Worm (Caenorhabditis elegans) whole organism, young adult: ENCODE measurements around the gene F36A4.4.

Source experiments
- B0019.2 ChIP-seq: fragments of 200-800 bp; sonication (Bioruptor generic); conservative IDR thresholded peaks from 2 replicates; pipeline ENCODE4 v1.3.6; 2022; ENCODE audit warnings: missing genetic modification reagents, missing genetic modification characterization, missing compliant biosample characterization
- B0035.1 ChIP-seq: sonication (generic microtip); optimal IDR thresholded peaks from 2 replicates; lab custom pipeline; 2016; ENCODE audit warnings: missing genetic modification characterization, mild to moderate bottlenecking, missing compliant biosample characterization, missing genotype, missing genetic modification reagents
- B0336.3 ChIP-seq: fragments of 200-800 bp; sonication (Bioruptor generic); IDR thresholded peaks from 2 replicates; pipeline ENCODE4 v1.3.6; 2022; ENCODE audit warnings: missing genetic modification characterization, missing compliant biosample characterization
- D2030.7 ChIP-seq: fragments of 200-800 bp; sonication (Bioruptor generic); IDR thresholded peaks from 2 replicates; pipeline ENCODE4 v1.3.6; 2022; ENCODE audit warnings: missing genetic modification reagents, missing genetic modification characterization, missing compliant biosample characterization
- F22D6.2 ChIP-seq: sonication (generic microtip); optimal IDR thresholded peaks from 2 replicates; lab custom pipeline; 2016; ENCODE audit warnings: mild to moderate bottlenecking, missing genetic modification characterization, missing compliant biosample characterization
- F33H1.4 ChIP-seq: fragments of 200-800 bp; sonication (Bioruptor generic); IDR thresholded peaks from 2 replicates; pipeline ENCODE4 v1.3.6; 2022; ENCODE audit warnings: missing genetic modification reagents, missing genetic modification characterization, missing compliant biosample characterization
- F49E8.2 ChIP-seq: sonication (generic microtip); optimal IDR thresholded peaks from 3 replicates; lab custom pipeline; 2017; ENCODE audit warnings: missing genetic modification characterization, mild to moderate bottlenecking, missing compliant biosample characterization, antibody characterized with exemption, moderate library complexity; ENCODE audit not compliant: insufficient read depth
- K12H6.12 ChIP-seq: fragments of 200-800 bp; sonication (Bioruptor generic); optimal IDR thresholded peaks from 2 replicates; lab custom pipeline; 2018; ENCODE audit warnings: mild to moderate bottlenecking, missing genetic modification characterization, missing compliant biosample characterization
- Y95B8A.8 ChIP-seq: fragments of 200-800 bp; sonication (Bioruptor generic); IDR thresholded peaks from 2 replicates; pipeline ENCODE4 v1.3.6; 2022; ENCODE audit warnings: missing genetic modification reagents, missing genetic modification characterization, missing compliant biosample characterization
- ZK185.1 ChIP-seq: sonication (generic microtip); optimal IDR thresholded peaks from 2 replicates; lab custom pipeline; 2016; ENCODE audit warnings: mild to moderate bottlenecking, missing genetic modification characterization, missing compliant biosample characterization; ENCODE audit not compliant: poor library complexity, severe bottlenecking
- aptf-2 ChIP-seq: fragments of 200-800 bp; sonication (Bioruptor generic); conservative IDR thresholded peaks from 2 replicates; pipeline ENCODE4 v1.3.6; 2022; ENCODE audit warnings: missing genetic modification reagents, missing genetic modification characterization, missing compliant biosample characterization
- aptf-3 ChIP-seq: fragments of 200-800 bp; sonication (Bioruptor generic); IDR thresholded peaks from 2 replicates; pipeline ENCODE4 v1.3.6; 2022; ENCODE audit warnings: missing genetic modification characterization, missing compliant biosample characterization
- attf-5 ChIP-seq: fragments of 200-800 bp; sonication (Bioruptor generic); optimal IDR thresholded peaks from 2 replicates; lab custom pipeline; 2018; ENCODE audit warnings: mild to moderate bottlenecking, missing genetic modification characterization, missing compliant biosample characterization
- bed-2 ChIP-seq: fragments of 200-800 bp; sonication (Bioruptor generic); IDR thresholded peaks from 2 replicates; pipeline ENCODE4 v1.3.6; 2022; ENCODE audit warnings: missing genetic modification reagents, missing genetic modification characterization, missing compliant biosample characterization
- ccch-3 ChIP-seq: fragments of 200-800 bp; sonication (Bioruptor generic); optimal IDR thresholded peaks from 2 replicates; lab custom pipeline; 2018; ENCODE audit warnings: mild to moderate bottlenecking, missing genetic modification characterization, missing compliant biosample characterization
- cebp-2 ChIP-seq: fragments of 200-800 bp; sonication (Bioruptor generic); IDR thresholded peaks from 2 replicates; pipeline ENCODE4 v1.3.6; 2022; ENCODE audit warnings: missing genetic modification characterization, missing compliant biosample characterization
- die-1 ChIP-seq: sonication (generic microtip); optimal IDR thresholded peaks from 2 replicates; lab custom pipeline; 2016; ENCODE audit warnings: missing genotype, mild to moderate bottlenecking, missing genetic modification characterization, missing compliant biosample characterization
- efl-1 ChIP-seq: fragments of 150-350 bp; optimal IDR thresholded peaks from 2 replicates; lab custom pipeline; 2014; ENCODE audit warnings: missing biosample characterization, missing genetic modification reagents, missing genetic modification characterization
- egl-18 ChIP-seq: fragments of 200-800 bp; sonication (Bioruptor generic); IDR thresholded peaks from 2 replicates; pipeline ENCODE4 v1.3.6; 2022; ENCODE audit warnings: missing genetic modification reagents, missing genetic modification characterization, missing compliant biosample characterization
- ekl-4 ChIP-seq: fragments of 200-800 bp; sonication (Bioruptor generic); IDR thresholded peaks from 2 replicates; pipeline ENCODE4 v1.3.6; 2022; ENCODE audit warnings: missing genetic modification reagents, missing genetic modification characterization, missing compliant biosample characterization
- ets-4 ChIP-seq: fragments of 200-800 bp; sonication (Bioruptor generic); optimal IDR thresholded peaks from 2 replicates; lab custom pipeline; 2018; ENCODE audit warnings: mild to moderate bottlenecking, missing genetic modification characterization, missing compliant biosample characterization
- gei-17 ChIP-seq: fragments of 200-800 bp; sonication (Bioruptor generic); optimal IDR thresholded peaks from 2 replicates; lab custom pipeline; 2018; ENCODE audit warnings: mild to moderate bottlenecking, missing genetic modification characterization, missing compliant biosample characterization
- hlh-12 ChIP-seq: sonication (generic microtip); optimal IDR thresholded peaks from 2 replicates; lab custom pipeline; 2016; ENCODE audit warnings: missing genetic modification characterization, missing compliant biosample characterization
- hmg-20 ChIP-seq: fragments of 200-800 bp; sonication (Bioruptor generic); IDR thresholded peaks from 2 replicates; pipeline ENCODE4 v1.3.6; 2022; ENCODE audit warnings: missing genetic modification reagents, missing genetic modification characterization, missing compliant biosample characterization
- hrde-1 ChIP-seq: sonication (generic microtip); optimal IDR thresholded peaks from 2 replicates; lab custom pipeline; 2016; ENCODE audit warnings: missing genetic modification characterization, mild to moderate bottlenecking, missing compliant biosample characterization, moderate library complexity, missing genotype, missing genetic modification reagents, borderline replicate concordance
- hsf-1 ChIP-seq: fragments of 200-800 bp; sonication (Bioruptor generic); IDR thresholded peaks from 2 replicates; pipeline ENCODE4 v1.3.6; 2022; ENCODE audit warnings: missing genetic modification reagents, missing genetic modification characterization, missing compliant biosample characterization
- lag-1 ChIP-seq: fragments of 200-800 bp; sonication (Bioruptor generic); IDR thresholded peaks from 2 replicates; pipeline ENCODE4 v1.3.6; 2022; ENCODE audit warnings: missing genetic modification reagents, missing genetic modification characterization, missing compliant biosample characterization
- let-526 ChIP-seq: fragments of 200-800 bp; sonication (Bioruptor generic); IDR thresholded peaks from 2 replicates; pipeline ENCODE4 v1.3.6; 2022; ENCODE audit warnings: missing genetic modification reagents, missing genetic modification characterization, missing compliant biosample characterization
- let-607 ChIP-seq, 2 experiments: fragments of 200-800 bp in 1 of 2; sonication (Bioruptor generic) in 1 of 2; sonication (generic microtip) in 1 of 2; optimal IDR thresholded peaks; 2 replicates each; lab custom pipeline; 2016 to 2018; ENCODE audit warnings: mild to moderate bottlenecking in 2 of 2, missing compliant biosample characterization in 2 of 2, missing genetic modification characterization in 2 of 2, moderate library complexity in 2 of 2, missing genotype in 1 of 2
- lin-35 ChIP-seq, 3 experiments: fragments of 150-350 bp in 2 of 3; sonication (generic microtip) in 1 of 3; optimal IDR thresholded peaks; 2 replicates each; lab custom pipeline; 2014 to 2018; ENCODE audit warnings: missing biosample characterization in 3 of 3, missing genetic modification characterization in 3 of 3, missing genetic modification reagents in 3 of 3
- lir-1 ChIP-seq: fragments of 200-800 bp; sonication (Bioruptor generic); conservative IDR thresholded peaks from 2 replicates; pipeline ENCODE4 v1.3.6; 2022; ENCODE audit warnings: missing genetic modification reagents, missing genetic modification characterization, missing compliant biosample characterization
- madf-10 ChIP-seq: sonication (generic microtip); optimal IDR thresholded peaks from 2 replicates; lab custom pipeline; 2016; ENCODE audit warnings: mild to moderate bottlenecking, missing genetic modification characterization, missing compliant biosample characterization
- mes-4 ChIP-seq: sonication (generic microtip); optimal IDR thresholded peaks from 2 replicates; lab custom pipeline; 2016; ENCODE audit warnings: missing genotype, missing genetic modification characterization, missing compliant biosample characterization
- nfyb-1 ChIP-seq: fragments of 200-800 bp; sonication (Bioruptor generic); IDR thresholded peaks from 2 replicates; pipeline ENCODE4 v1.3.6; 2022; ENCODE audit warnings: missing genetic modification reagents, missing genetic modification characterization, missing compliant biosample characterization
- nhr-120 ChIP-seq: fragments of 200-800 bp; sonication (Bioruptor generic); IDR thresholded peaks from 2 replicates; pipeline ENCODE4 v1.3.6; 2022; ENCODE audit warnings: missing genetic modification characterization, missing compliant biosample characterization
- pbrm-1 ChIP-seq: fragments of 200-800 bp; sonication (Bioruptor generic); IDR thresholded peaks from 2 replicates; pipeline ENCODE4 v1.3.6; 2022; ENCODE audit warnings: missing genetic modification reagents, missing genetic modification characterization, missing compliant biosample characterization
- pha-4 ChIP-seq: fragments of 150-350 bp; sonication (generic microtip); optimal IDR thresholded peaks from 2 replicates; lab custom pipeline; 2014; ENCODE audit warnings: missing biosample characterization, missing genetic modification reagents, missing genetic modification characterization
- sdz-38 ChIP-seq: sonication (generic microtip); optimal IDR thresholded peaks from 2 replicates; lab custom pipeline; 2016; ENCODE audit warnings: missing genotype, missing genetic modification characterization, missing compliant biosample characterization
- sea-2 ChIP-seq: fragments of 200-800 bp; sonication (Bioruptor generic); IDR thresholded peaks from 2 replicates; pipeline ENCODE4 v1.3.6; 2022; ENCODE audit warnings: missing genetic modification characterization, missing compliant biosample characterization
- snpc-1.3 ChIP-seq: sonication (generic microtip); optimal IDR thresholded peaks from 2 replicates; lab custom pipeline; 2017; ENCODE audit warnings: missing genetic modification characterization, mild to moderate bottlenecking, missing compliant biosample characterization, antibody characterized with exemption, moderate library complexity, missing genotype, missing genetic modification reagents; ENCODE audit not compliant: insufficient read depth
- snpc-3.4 ChIP-seq: sonication (generic microtip); optimal IDR thresholded peaks from 2 replicates; lab custom pipeline; 2017; ENCODE audit warnings: missing genetic modification characterization, mild to moderate bottlenecking, missing compliant biosample characterization, antibody characterized with exemption, moderate library complexity, missing genotype, missing genetic modification reagents
- sptf-2 ChIP-seq: fragments of 200-800 bp; sonication (Bioruptor generic); optimal IDR thresholded peaks from 2 replicates; lab custom pipeline; 2018; ENCODE audit warnings: mild to moderate bottlenecking, missing genetic modification characterization, missing compliant biosample characterization
- tbx-9 ChIP-seq: sonication (generic microtip); optimal IDR thresholded peaks from 2 replicates; lab custom pipeline; 2016; ENCODE audit warnings: borderline replicate concordance, missing genetic modification characterization, inconsistent platforms, missing compliant biosample characterization
- unc-130 ChIP-seq: sonication (generic microtip); optimal IDR thresholded peaks from 2 replicates; lab custom pipeline; 2016; ENCODE audit warnings: missing genetic modification reagents, missing genetic modification characterization, missing compliant biosample characterization
- zfh-2 ChIP-seq: fragments of 200-800 bp; sonication (Bioruptor generic); conservative IDR thresholded peaks from 2 replicates; pipeline ENCODE4 v1.3.6; 2022; ENCODE audit warnings: missing genetic modification reagents, missing genetic modification characterization, missing compliant biosample characterization
- zim-3 ChIP-seq: sonication (generic microtip); optimal IDR thresholded peaks from 2 replicates; lab custom pipeline; 2017; ENCODE audit warnings: mild to moderate bottlenecking, missing genetic modification characterization, moderate library complexity, missing compliant biosample characterization
- ztf-6 ChIP-seq: fragments of 200-800 bp; sonication (Bioruptor generic); IDR thresholded peaks from 2 replicates; pipeline ENCODE4 v1.3.6; 2022; ENCODE audit warnings: missing genetic modification reagents, missing genetic modification characterization, missing compliant biosample characterization

F36A4.4 gene

ce11 chrIV:4316813-4317408 lies 49.5 kb downstream of the F36A4.4 start, which contains the start of gene Y24D9B.1 (continued):
- TF ChIP-seq ccch-3 (GFP tag; lab: Kevin White, UChicago) (no peak), die-1 (no peak), B0336.3 (GFP tag; lab: Robert Waterston, UW) (0 out of 2 replicates have a peak, but pooled peaks have one; percentile 9), hsf-1 (GFP tag; lab: Robert Waterston, UW) (0 out of 2 replicates have a peak, but pooled peaks have one; percentile 36), efl-1 (GFP tag; lab: Kevin White, UChicago) (no peak), let-607 (tag; optimal IDR thresholded peaks at IDR 0.05; lab: Kevin White, UChicago) (no peak), hmg-20 (GFP tag; lab: Robert Waterston, UW) (no peak), B0019.2 (no peak), lir-1 (GFP tag; lab: Robert Waterston, UW) (no peak), madf-10 (no peak), pha-4 (no peak), nhr-120 (GFP tag; lab: Robert Waterston, UW) (no peak), sdz-38 (no peak), lag-1 (GFP tag; lab: Robert Waterston, UW) (no peak), hlh-12 (tag; lab: Kevin White, UChicago) (no peak), D2030.7 (GFP tag; lab: Robert Waterston, UW) (no peak), K12H6.12 (tag; lab: Kevin White, UChicago) (no peak), Y95B8A.8 (GFP tag; lab: Robert Waterston, UW) (0 out of 2 replicates have a peak, but pooled peaks have one; percentile 34), lin-35 (GFP tag; optimal IDR thresholded peaks at IDR 0.05; lab: Kevin White, UChicago) (no peak), ets-4 (no peak), zfh-2 (GFP tag; lab: Robert Waterston, UW) (no peak), F22D6.2 (no peak), gei-17 (GFP tag; lab: Kevin White, UChicago) (no peak), F33H1.4 (GFP tag; lab: Robert Waterston, UW) (peak; percentile 5; the same call in 1 of the 2 replicates), let-526 (GFP tag; lab: Robert Waterston, UW) (no peak), hrde-1 (tag; lab: Kevin White, UChicago) (no peak), bed-2 (GFP tag; lab: Robert Waterston, UW) (no peak), F49E8.2 (tag; lab: Kevin White, UChicago) (peak; percentile 3), unc-130 (GFP tag; lab: Kevin White, UChicago) (no peak), mes-4 (tag; lab: Kevin White, UChicago) (no peak), pbrm-1 (0 out of 2 replicates have a peak, but pooled peaks have one; percentile 30), aptf-3 (GFP tag; lab: Robert Waterston, UW) (no peak), snpc-1.3 (tag; lab: Kevin White, UChicago) (no peak), sea-2 (no peak), ztf-6 (GFP tag; lab: Robert Waterston, UW) (no peak), attf-5 (GFP tag; lab: Kevin White, UChicago) (no peak), cebp-2 (GFP tag; lab: Robert Waterston, UW) (no peak), B0035.1 (tag; lab: Kevin White, UChicago) (no peak), egl-18 (GFP tag; lab: Robert Waterston, UW) (no peak), aptf-2 (GFP tag; lab: Robert Waterston, UW) (no peak), tbx-9 (tag; lab: Kevin White, UChicago) (no peak), zim-3 (tag; lab: Kevin White, UChicago) (no peak), ZK185.1 (no peak), ekl-4 (peak; percentile 47; the same call in 1 of the 2 replicates), snpc-3.4 (tag; lab: Kevin White, UChicago) (peak; percentile 8), sptf-2 (GFP tag; lab: Kevin White, UChicago) (no peak), nfyb-1 (GFP tag; lab: Robert Waterston, UW) (no peak)
